Worm (Caenorhabditis elegans): Measurements from ENCODE around the gene fbxb-107.

ce11 chrII:2805566-2805965, 47.0 kb downstream of the fbxb-107 start:
- TF ChIP-seq aly-2 (tag; optimal IDR thresholded peaks at IDR 0.05) (no peak), nhr-12 (tag; optimal IDR thresholded peaks at IDR 0.05) (no peak), ztf-4 (tag; optimal IDR thresholded peaks at IDR 0.05) (no peak), F13H6.1 (tag; optimal IDR thresholded peaks at IDR 0.05) (no peak), unc-62 (GFP tag; optimal IDR thresholded peaks at IDR 0.05) (no peak), dmd-4 (tag; optimal IDR thresholded peaks at IDR 0.05) (no peak)
